Worm (Caenorhabditis elegans): Measurements from ENCODE around the gene srbc-40.

Gene srbc-40

DNA sequence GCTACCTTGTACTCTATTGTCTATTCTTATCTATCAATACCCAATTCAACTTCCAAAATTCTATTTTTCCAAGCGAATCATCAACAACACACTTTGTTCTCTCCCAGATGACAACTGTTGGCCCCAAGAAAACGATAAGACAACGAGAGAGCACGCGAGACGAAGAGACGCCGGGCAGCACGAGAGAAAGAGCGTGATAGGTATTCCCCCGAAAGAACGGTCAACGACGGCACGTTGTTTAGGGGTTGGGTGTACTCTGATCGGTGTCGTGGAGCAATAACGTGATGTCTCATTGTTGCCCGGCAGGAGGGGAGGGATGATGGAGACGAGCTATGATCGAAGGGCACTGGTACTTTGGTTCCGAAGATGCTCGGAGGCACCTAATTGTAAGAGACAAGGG is 11.7 kb upstream of the srbc-40 start (continued):
- peak in 5 of 6 experiments; percentile 16 to 92 (median 65) for TF ChIP-seq elt-3 (tag; optimal IDR thresholded peaks at IDR 0.05)
- TF ChIP-seq ets-5 (GFP tag; IDR thresholded peaks at IDR 0.05) = no peak
- TF ChIP-seq skn-1 (tag; optimal IDR thresholded peaks at IDR 0.05) = peak; percentile 79
- TF ChIP-seq ceh-8 (GFP tag; optimal IDR thresholded peaks at IDR 0.05) = no peak
- no peak for TF ChIP-seq nhr-12 (tag; optimal IDR thresholded peaks at IDR 0.05)
- peak; percentile 75 for TF ChIP-seq vab-15 (tag; optimal IDR thresholded peaks at IDR 0.05)
- TF ChIP-seq lin-39 (tag; optimal IDR thresholded peaks at IDR 0.05) = peak; percentile 83
- TF ChIP-seq fkh-8 (tag; optimal IDR thresholded peaks at IDR 0.05) = no peak
- TF ChIP-seq unc-86 (tag; optimal IDR thresholded peaks at IDR 0.05) = no peak
- TF ChIP-seq snu-23 (GFP tag; optimal IDR thresholded peaks at IDR 0.05) = peak; percentile 96
- TF ChIP-seq unc-130 (tag; optimal IDR thresholded peaks at IDR 0.05) = peak; percentile 87
- peak; percentile 53 for TF ChIP-seq egl-13 (tag; optimal IDR thresholded peaks at IDR 0.05)
- peak; percentile 52; the same call in 1 of the 2 replicates for TF ChIP-seq isw-1 (GFP tag; IDR thresholded peaks at IDR 0.05)
- no peak for TF ChIP-seq unc-62 (GFP tag; optimal IDR thresholded peaks at IDR 0.05)
- TF ChIP-seq ama-1 (optimal IDR thresholded peaks at IDR 0.05) = peak; percentile 72
- no peak for TF ChIP-seq F16B12.6 (tag; optimal IDR thresholded peaks at IDR 0.05)
- peak; percentile 75 for TF ChIP-seq pax-3 (tag; optimal IDR thresholded peaks at IDR 0.05)
- peak; percentile 48 for TF ChIP-seq pqm-1 (tag; optimal IDR thresholded peaks at IDR 0.05)
- TF ChIP-seq nhr-84 (tag; optimal IDR thresholded peaks at IDR 0.05) = no peak
- TF ChIP-seq lin-35 (GFP tag; optimal IDR thresholded peaks at IDR 0.05) = peak; percentile 37 to 90
- peak; percentile 35 for TF ChIP-seq lin-13 (GFP tag; optimal IDR thresholded peaks at IDR 0.05)
- TF ChIP-seq sox-4 (tag; optimal IDR thresholded peaks at IDR 0.05) = peak; percentile 59
- TF ChIP-seq nhr-85 (tag) = peak; percentile 98
- no peak for TF ChIP-seq sptf-1 (tag; optimal IDR thresholded peaks at IDR 0.05)
- peak; percentile 89 for TF ChIP-seq swsn-7 (tag; optimal IDR thresholded peaks at IDR 0.05)
- peak; percentile 99 for TF ChIP-seq nhr-20 (tag; optimal IDR thresholded peaks at IDR 0.05)
- peak; percentile 77 for TF ChIP-seq nhr-11 (tag; optimal IDR thresholded peaks at IDR 0.05)
- TF ChIP-seq lin-14 (GFP tag; optimal IDR thresholded peaks at IDR 0.05) = peak; percentile 100
- peak; percentile 94 for TF ChIP-seq nhr-90 (tag; optimal IDR thresholded peaks at IDR 0.05; ENCODE audit: poor library complexity)
- no peak for TF ChIP-seq zag-1 (tag; optimal IDR thresholded peaks at IDR 0.05)
- no peak for TF ChIP-seq ceh-63 (GFP tag; optimal IDR thresholded peaks at IDR 0.05)
- TF ChIP-seq hlh-17 (GFP tag; optimal IDR thresholded peaks at IDR 0.05; ENCODE audit: borderline replicate concordance) = no peak
- TF ChIP-seq unc-30 (tag; optimal IDR thresholded peaks at IDR 0.05) = no peak
- peak; percentile 94 for TF ChIP-seq sup-37 (GFP tag; optimal IDR thresholded peaks at IDR 0.05)
- peak; percentile 99 for TF ChIP-seq elt-2 (tag; optimal IDR thresholded peaks at IDR 0.05)
- peak; percentile 80 for TF ChIP-seq mef-2 (tag; optimal IDR thresholded peaks at IDR 0.05)

DNA sequence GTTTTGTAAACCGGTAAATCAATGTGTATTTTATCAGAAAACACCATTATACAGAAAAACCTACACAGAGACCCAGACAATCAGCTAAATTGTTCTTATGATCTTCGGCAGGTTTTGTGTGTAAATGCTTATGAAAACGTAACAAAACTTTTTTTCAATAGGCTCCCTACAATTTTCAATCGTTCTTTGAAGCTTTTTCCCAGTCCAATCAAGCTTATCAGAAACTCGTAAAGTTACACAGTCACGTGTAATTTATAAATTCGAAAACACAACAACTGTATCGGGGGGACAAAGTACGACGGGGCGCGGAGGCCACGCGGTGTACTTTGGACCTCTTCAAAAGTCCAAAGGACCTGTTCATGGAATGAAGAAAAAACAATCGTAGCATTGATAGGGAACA is 10.6 kb upstream of the srbc-40 start:
- TF ChIP-seq pax-3 (tag; optimal IDR thresholded peaks at IDR 0.05) = no peak
- no peak for TF ChIP-seq ceh-8 (GFP tag; optimal IDR thresholded peaks at IDR 0.05)
- peak; percentile 71 for TF ChIP-seq lin-14 (GFP tag; optimal IDR thresholded peaks at IDR 0.05)
- TF ChIP-seq elt-2 (tag; optimal IDR thresholded peaks at IDR 0.05) = peak; percentile 90
- peak; percentile 56; the same call in 1 of the 2 replicates for TF ChIP-seq grh-1 (GFP tag; IDR thresholded peaks at IDR 0.05)
- TF ChIP-seq nhr-90 (tag; optimal IDR thresholded peaks at IDR 0.05; ENCODE audit: poor library complexity) = peak; percentile 74
- peak in 1 of 2 experiments; percentile 32 for TF ChIP-seq ztf-11 (tag; optimal IDR thresholded peaks at IDR 0.05)
- TF ChIP-seq blmp-1 (tag; optimal IDR thresholded peaks at IDR 0.05) = peak; percentile 13
- TF ChIP-seq nhr-19 (GFP tag; conservative IDR thresholded peaks at IDR 0.05) = peak; percentile 94
- TF ChIP-seq swsn-7 (tag; optimal IDR thresholded peaks at IDR 0.05) = peak; percentile 0
- TF ChIP-seq C16A3.4 (tag; optimal IDR thresholded peaks at IDR 0.05) = peak; percentile 49
- peak; percentile 75 for TF ChIP-seq nhr-20 (tag; optimal IDR thresholded peaks at IDR 0.05)
- peak; percentile 64 for TF ChIP-seq snu-23 (GFP tag; optimal IDR thresholded peaks at IDR 0.05)
- no peak for TF ChIP-seq unc-130 (tag; optimal IDR thresholded peaks at IDR 0.05)
- TF ChIP-seq aly-2 (tag; optimal IDR thresholded peaks at IDR 0.05) = no peak
- peak; percentile 37 for TF ChIP-seq C04F5.9 (tag; optimal IDR thresholded peaks at IDR 0.05)
- peak in 1 of 2 experiments; percentile 73 for TF ChIP-seq mdl-1 (tag; optimal IDR thresholded peaks at IDR 0.05)
- peak in 1 of 2 experiments; percentile 77 for TF ChIP-seq lin-35 (GFP tag; optimal IDR thresholded peaks at IDR 0.05)
- TF ChIP-seq mep-1 (tag; optimal IDR thresholded peaks at IDR 0.05) = peak; percentile 40
- no peak for TF ChIP-seq lin-39 (tag; optimal IDR thresholded peaks at IDR 0.05)
- no peak for TF ChIP-seq nhr-84 (tag; optimal IDR thresholded peaks at IDR 0.05)
- TF ChIP-seq nhr-12 (tag; optimal IDR thresholded peaks at IDR 0.05) = no peak
- TF ChIP-seq elt-3 (tag; optimal IDR thresholded peaks at IDR 0.05) = peak in 2 of 6 experiments; percentile 45 to 48
- TF ChIP-seq nhr-47 (tag; optimal IDR thresholded peaks at IDR 0.05) = peak; percentile 49
- no peak for TF ChIP-seq Y116A8C.19 (tag; optimal IDR thresholded peaks at IDR 0.05; ENCODE audit: borderline replicate concordance)
- no peak for TF ChIP-seq ces-1 (GFP tag; optimal IDR thresholded peaks at IDR 0.05)
- peak; percentile 44 for TF ChIP-seq rnt-1 (tag; optimal IDR thresholded peaks at IDR 0.05)
- no peak for TF ChIP-seq tlp-1 (tag; optimal IDR thresholded peaks at IDR 0.05)

Data from whole organism, L1 larva.